Fruit fly (Drosophila melanogaster) whole organism, embryonic: ENCODE measurements around the gene hop.

ENCODE experiments used
- B-H1 ChIP-seq: fragments of 200-800 bp; sonication (Bioruptor generic); IDR thresholded peaks from 3 replicates; pipeline ENCODE4 v1.3.6; 2022; ENCODE audit warnings: missing biosample characterization, missing genetic modification characterization
- Blimp-1 ChIP-seq: fragments of 200-800 bp; sonication (Bioruptor generic); optimal IDR thresholded peaks from 3 replicates; lab custom pipeline; 2018; ENCODE audit warnings: missing biosample characterization, missing genetic modification characterization, mild to moderate bottlenecking, moderate library complexity, missing genetic modification reagents
- Bteb2 ChIP-seq: fragments of 200-800 bp; sonication (Bioruptor generic); optimal IDR thresholded peaks from 2 replicates; lab custom pipeline; 2016; ENCODE audit warnings: missing biosample characterization, missing genetic modification characterization
- C15 ChIP-seq: fragments of 200-800 bp; sonication (Bioruptor generic); IDR thresholded peaks from 3 replicates; pipeline ENCODE4 v1.3.6; 2022; ENCODE audit warnings: missing biosample characterization, missing genetic modification characterization
- CG12299 ChIP-seq: fragments of 200-800 bp; sonication (Bioruptor generic); optimal IDR thresholded peaks from 2 replicates; lab custom pipeline; 2018; ENCODE audit warnings: missing biosample characterization, mild to moderate bottlenecking, missing genetic modification characterization
- CG13424 ChIP-seq: fragments of 200-800 bp; sonication (Bioruptor generic); optimal IDR thresholded peaks from 2 replicates; lab custom pipeline; 2019; ENCODE audit warnings: missing biosample characterization, mild to moderate bottlenecking, missing genetic modification characterization, moderate library complexity
- CG14441 ChIP-seq: fragments of 200-800 bp; sonication (Bioruptor generic); IDR thresholded peaks from 2 replicates; pipeline ENCODE4 v1.3.6; 2022; ENCODE audit warnings: missing biosample characterization, missing genetic modification characterization
- CG1647 ChIP-seq: fragments of 200-800 bp; sonication (Bioruptor generic); optimal IDR thresholded peaks from 3 replicates; lab custom pipeline; 2016; ENCODE audit warnings: missing biosample characterization, missing genetic modification characterization
- CG17802 ChIP-seq: fragments of 200-800 bp; sonication (Bioruptor generic); optimal IDR thresholded peaks from 2 replicates; lab custom pipeline; 2018; ENCODE audit warnings: missing biosample characterization, mild to moderate bottlenecking, missing genetic modification characterization, moderate library complexity
- CG17912 ChIP-seq: fragments of 200-800 bp; sonication (Bioruptor generic); optimal IDR thresholded peaks from 2 replicates; lab custom pipeline; 2018; ENCODE audit warnings: missing biosample characterization, mild to moderate bottlenecking, missing genetic modification characterization
- CG1832 ChIP-seq: fragments of 200-800 bp; sonication (Bioruptor generic); optimal IDR thresholded peaks from 2 replicates; lab custom pipeline; 2017; ENCODE audit warnings: missing biosample characterization, mild to moderate bottlenecking, missing genetic modification characterization, inconsistent platforms
- CG18619 ChIP-seq: fragments of 200-800 bp; sonication (Bioruptor generic); optimal IDR thresholded peaks from 3 replicates; lab custom pipeline; 2017; ENCODE audit warnings: missing biosample characterization, mild to moderate bottlenecking, missing genetic modification characterization
- CG33213 ChIP-seq: fragments of 200-800 bp; sonication (Bioruptor generic); optimal IDR thresholded peaks from 3 replicates; lab custom pipeline; 2016; ENCODE audit warnings: missing biosample characterization, missing genetic modification characterization
- CG3407 ChIP-seq: fragments of 200-800 bp; sonication (Bioruptor generic); optimal IDR thresholded peaks from 2 replicates; lab custom pipeline; 2018; ENCODE audit warnings: missing biosample characterization, mild to moderate bottlenecking, missing genetic modification characterization
- CG4360 ChIP-seq: fragments of 200-800 bp; sonication (Bioruptor generic); IDR thresholded peaks from 2 replicates; pipeline ENCODE4 v1.3.6; 2022; ENCODE audit warnings: missing biosample characterization, missing genetic modification characterization
- CG43689 ChIP-seq: fragments of 200-800 bp; sonication (Bioruptor generic); IDR thresholded peaks from 2 replicates; pipeline ENCODE4 v1.3.6; 2022; ENCODE audit warnings: missing biosample characterization, missing genetic modification characterization
- CG4617 ChIP-seq: fragments of 200-800 bp; sonication (Bioruptor generic); optimal IDR thresholded peaks from 3 replicates; lab custom pipeline; 2016; ENCODE audit warnings: missing biosample characterization, missing genetic modification characterization, borderline replicate concordance
- CG4820 ChIP-seq: fragments of 200-800 bp; sonication (Bioruptor generic); optimal IDR thresholded peaks from 3 replicates; lab custom pipeline; 2016; ENCODE audit warnings: missing biosample characterization, missing genetic modification characterization
- CG4854 ChIP-seq: fragments of 200-800 bp; sonication (Bioruptor generic); optimal IDR thresholded peaks from 2 replicates; lab custom pipeline; 2016; ENCODE audit warnings: missing biosample characterization, missing genetic modification characterization, inconsistent platforms
- CG5180 ChIP-seq: fragments of 200-800 bp; sonication (Bioruptor generic); optimal IDR thresholded peaks from 3 replicates; lab custom pipeline; 2017; ENCODE audit warnings: missing biosample characterization, missing genetic modification characterization, mild to moderate bottlenecking, moderate library complexity, missing genetic modification reagents
- CG6654 ChIP-seq: fragments of 200-800 bp; sonication (Bioruptor generic); optimal IDR thresholded peaks from 2 replicates; lab custom pipeline; 2017; ENCODE audit warnings: missing biosample characterization, mild to moderate bottlenecking, missing genetic modification characterization
- CG9876 ChIP-seq: fragments of 200-800 bp; sonication (Bioruptor generic); optimal IDR thresholded peaks from 2 replicates; lab custom pipeline; 2016; ENCODE audit warnings: missing biosample characterization, missing genetic modification characterization
- D ChIP-seq, 2 experiments: fragments of 200-800 bp in 1 of 2; fragments of >200 bp in 1 of 2; sonication (Bioruptor generic) in 1 of 2; optimal IDR thresholded peaks; 2 replicates in 1 of 2; 3 replicates in 1 of 2; lab custom pipeline; 2017; ENCODE audit warnings: mild to moderate bottlenecking in 1 of 2, missing biosample characterization in 1 of 2, missing genetic modification characterization in 1 of 2, missing genetic modification reagents in 1 of 2
- Dll ChIP-seq: fragments of 200-800 bp; sonication (Bioruptor generic); IDR thresholded peaks from 4 replicates; pipeline ENCODE4 v1.3.6; 2022; ENCODE audit warnings: missing biosample characterization, missing genetic modification characterization; ENCODE audit not compliant: partially characterized antibody
- Dp ChIP-seq: fragments of 200-800 bp; sonication (Bioruptor generic); optimal IDR thresholded peaks from 2 replicates; lab custom pipeline; 2018; ENCODE audit warnings: missing biosample characterization, mild to moderate bottlenecking, missing genetic modification characterization, moderate library complexity
- GATAe ChIP-seq: fragments of 200-800 bp; sonication (Bioruptor generic); conservative IDR thresholded peaks from 2 replicates; pipeline ENCODE4 v1.3.6; 2022; ENCODE audit warnings: missing biosample characterization, missing genetic modification characterization
- HmgD ChIP-seq: fragments of 200-800 bp; sonication (Bioruptor generic); optimal IDR thresholded peaks from 3 replicates; lab custom pipeline; 2016; ENCODE audit warnings: missing biosample characterization, missing genetic modification characterization
- Hr39 ChIP-seq: fragments of >200 bp; optimal IDR thresholded peaks from 2 replicates; lab custom pipeline; 2017
- Med ChIP-seq: fragments of 200-800 bp; sonication (Bioruptor generic); peaks from one replicate; lab custom pipeline; 2016; ENCODE audit warnings: missing biosample characterization, missing genetic modification characterization, mild to moderate bottlenecking, inconsistent platforms, moderate library complexity
- Mes4 ChIP-seq: fragments of 200-800 bp; sonication (Bioruptor generic); optimal IDR thresholded peaks from 2 replicates; lab custom pipeline; 2016; ENCODE audit warnings: missing biosample characterization, missing genetic modification characterization
- Myb ChIP-seq: fragments of 200-800 bp; sonication (Bioruptor generic); optimal IDR thresholded peaks from 2 replicates; lab custom pipeline; 2016; ENCODE audit warnings: missing biosample characterization, missing genetic modification characterization
- NFAT ChIP-seq: fragments of 200-800 bp; sonication (Bioruptor generic); IDR thresholded peaks from 2 replicates; pipeline ENCODE4 v1.3.6; 2022; ENCODE audit warnings: missing biosample characterization, missing genetic modification characterization
- NK7.1 ChIP-seq: fragments of 200-800 bp; sonication (Bioruptor generic); optimal IDR thresholded peaks from 3 replicates; lab custom pipeline; 2016; ENCODE audit warnings: missing biosample characterization, missing genetic modification characterization
- Oaz ChIP-seq: fragments of 200-800 bp; sonication (Bioruptor generic); IDR thresholded peaks from 2 replicates; pipeline ENCODE4 v1.3.6; 2022; ENCODE audit warnings: missing biosample characterization, missing genetic modification characterization
- Optix ChIP-seq: fragments of 200-800 bp; sonication (Bioruptor generic); IDR thresholded peaks from 3 replicates; pipeline ENCODE4 v1.3.6; 2022; ENCODE audit warnings: missing biosample characterization, missing genetic modification characterization
- Sox100B ChIP-seq: fragments of 200-800 bp; sonication (Bioruptor generic); optimal IDR thresholded peaks from 3 replicates; lab custom pipeline; 2018; ENCODE audit warnings: missing biosample characterization, mild to moderate bottlenecking, missing genetic modification characterization
- Sry-β ChIP-seq: fragments of 200-800 bp; sonication (Bioruptor generic); optimal IDR thresholded peaks from 2 replicates; lab custom pipeline; 2018; ENCODE audit warnings: missing biosample characterization, mild to moderate bottlenecking, missing genetic modification characterization, moderate library complexity
- Stat92E ChIP-seq, 3 experiments: fragments of >200 bp in 2 of 3; fragments of 200-800 bp in 1 of 3; sonication (Bioruptor generic) in 1 of 3; optimal IDR thresholded peaks; 2 replicates each; lab custom pipeline; 2017 to 2019; ENCODE audit warnings: missing biosample characterization in 3 of 3, missing genetic modification characterization in 3 of 3, mild to moderate bottlenecking in 1 of 3, moderate library complexity in 1 of 3
- YL-1 ChIP-seq: fragments of 200-800 bp; sonication (Bioruptor generic); optimal IDR thresholded peaks from 3 replicates; lab custom pipeline; 2017; ENCODE audit warnings: missing biosample characterization, mild to moderate bottlenecking, missing genetic modification characterization
- az2 ChIP-seq: fragments of 200-800 bp; sonication (Bioruptor generic); optimal IDR thresholded peaks from 3 replicates; lab custom pipeline; 2016; ENCODE audit warnings: missing biosample characterization, missing genetic modification characterization
- ci ChIP-seq: fragments of 200-800 bp; sonication (Bioruptor generic); IDR thresholded peaks from 3 replicates; pipeline ENCODE4 v1.3.6; 2022; ENCODE audit warnings: missing biosample characterization, missing genetic modification characterization
- crol ChIP-seq: fragments of 200-800 bp; sonication (Bioruptor generic); IDR thresholded peaks from 2 replicates; pipeline ENCODE4 v1.3.6; 2022; ENCODE audit warnings: missing biosample characterization, missing genetic modification characterization
- dmrt11E ChIP-seq: fragments of 200-800 bp; sonication (Bioruptor generic); optimal IDR thresholded peaks from 3 replicates; lab custom pipeline; 2018; ENCODE audit warnings: missing biosample characterization, mild to moderate bottlenecking, missing genetic modification characterization, moderate library complexity
- ems ChIP-seq: fragments of 200-800 bp; sonication (Bioruptor generic); optimal IDR thresholded peaks from 3 replicates; lab custom pipeline; 2016; ENCODE audit warnings: missing biosample characterization, missing genetic modification characterization
- eve ChIP-seq, 2 experiments: fragments of >200 bp; optimal IDR thresholded peaks; 2 replicates each; lab custom pipeline; 2017; ENCODE audit warnings: missing biosample characterization in 2 of 2, missing genetic modification characterization in 2 of 2
- gem ChIP-seq: fragments of 200-800 bp; sonication (Bioruptor generic); optimal IDR thresholded peaks from 2 replicates; lab custom pipeline; 2019; ENCODE audit warnings: missing biosample characterization, mild to moderate bottlenecking, missing genetic modification characterization, moderate library complexity
- mam ChIP-seq: fragments of 200-800 bp; sonication (Bioruptor generic); optimal IDR thresholded peaks from 3 replicates; lab custom pipeline; 2016; ENCODE audit warnings: missing biosample characterization, missing genetic modification characterization
- pros ChIP-seq: fragments of 200-800 bp; sonication (Bioruptor generic); optimal IDR thresholded peaks from 3 replicates; lab custom pipeline; 2019; ENCODE audit warnings: missing biosample characterization, mild to moderate bottlenecking, missing genetic modification characterization, moderate library complexity
- sens-2 ChIP-seq: fragments of 200-800 bp; sonication (Bioruptor generic); IDR thresholded peaks from 2 replicates; pipeline ENCODE4 v1.3.6; 2022; ENCODE audit warnings: missing biosample characterization, missing genetic modification characterization
- zfh2 ChIP-seq: fragments of 200-800 bp; sonication (Bioruptor generic); optimal IDR thresholded peaks from 2 replicates; lab custom pipeline; 2016; ENCODE audit warnings: missing biosample characterization, missing genetic modification characterization

The hop gene

DNA sequence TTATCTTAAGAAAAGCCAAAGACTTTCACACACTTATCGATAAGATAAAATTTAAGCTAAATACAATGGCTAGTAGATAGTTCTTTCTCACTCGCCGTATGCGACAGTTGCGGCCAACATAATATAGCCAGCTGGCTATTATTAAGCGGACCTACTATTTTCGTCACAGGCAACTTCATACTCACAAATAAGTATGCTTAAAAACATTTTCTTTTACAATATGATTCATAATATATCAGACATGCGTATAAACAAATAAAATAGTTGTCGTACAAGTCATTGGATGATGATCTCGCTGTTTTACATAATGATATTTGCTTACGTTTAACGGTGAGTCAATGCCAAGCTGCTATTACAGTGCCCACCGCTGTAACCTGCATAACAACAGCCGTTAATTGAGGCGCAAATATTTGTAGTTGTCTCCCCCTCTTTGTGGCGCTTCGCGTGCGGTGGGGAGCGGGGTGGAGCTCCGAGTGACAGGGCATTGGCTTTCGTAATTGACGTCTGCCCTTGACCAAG, 41.6 kb downstream of the hop start (continued):
- TF ChIP-seq GATAe (GFP tag; lab: Robert Waterston, UW): no peak
- TF ChIP-seq D (optimal IDR thresholded peaks at IDR 0.05; lab: Kevin White, UChicago): no peak
- peak; percentile 65 for TF ChIP-seq D (GFP tag; optimal IDR thresholded peaks at IDR 0.05; lab: Kevin White, UChicago)
- peak; percentile 3 for TF ChIP-seq CG17802 (tag; lab: Kevin White, UChicago)
- TF ChIP-seq C15: peak; percentile 35; the same call in 1 of the 3 replicates
- TF ChIP-seq YL-1 (GFP tag; lab: Kevin White, UChicago): no peak
- TF ChIP-seq CG18619 (GFP tag; lab: Kevin White, UChicago): peak; percentile 66
- TF ChIP-seq NFAT (GFP tag; lab: Robert Waterston, UW): 0 out of 2 replicates have a peak, but pooled peaks have one; percentile 27
- no peak for TF ChIP-seq CG43689
- peak; percentile 32 for TF ChIP-seq dmrt11E (tag; lab: Kevin White, UChicago)
- TF ChIP-seq Blimp-1 (GFP tag; lab: Kevin White, UChicago): peak; percentile 78
- TF ChIP-seq Hr39 (lab: Kevin White, UChicago): no peak
- peak; percentile 53 for TF ChIP-seq mam (GFP tag; lab: Kevin White, UChicago)
- peak; percentile 3 for TF ChIP-seq CG4617 (GFP tag; lab: Kevin White, UChicago)
- peak; percentile 35; the same call in 2 of the 3 replicates for TF ChIP-seq B-H1
- no peak for TF ChIP-seq Stat92E (GFP tag; optimal IDR thresholded peaks at IDR 0.05; lab: Kevin White, UChicago)
- peak; percentile 36 for TF ChIP-seq NK7.1 (GFP tag; lab: Kevin White, UChicago)
- TF ChIP-seq zfh2 (GFP tag; lab: Kevin White, UChicago): peak; percentile 42
- no peak for TF ChIP-seq CG4360 (GFP tag; lab: Robert Waterston, UW)
- peak; percentile 18 for TF ChIP-seq CG9876
- TF ChIP-seq Optix (GFP tag; lab: Robert Waterston, UW): 0 out of 3 replicates have a peak, but pooled peaks have one; percentile 7
- peak; percentile 7 for TF ChIP-seq HmgD
- TF ChIP-seq CG5180: peak; percentile 53
- TF ChIP-seq Myb (GFP tag; lab: Kevin White, UChicago): peak; percentile 32
- peak; percentile 65 for TF ChIP-seq CG14441 (GFP tag; lab: Robert Waterston, UW)
- TF ChIP-seq Med (GFP tag; lab: Kevin White, UChicago): peak; percentile 94
- TF ChIP-seq CG6654 (GFP tag; lab: Kevin White, UChicago): peak; percentile 55
- TF ChIP-seq ci (GFP tag; lab: Robert Waterston, UW): peak; percentile 69; the same call in 2 of the 3 replicates
- TF ChIP-seq gem (tag; lab: Kevin White, UChicago): peak; percentile 82
- TF ChIP-seq CG33213: peak; percentile 43
- TF ChIP-seq Bteb2: peak; percentile 56
- TF ChIP-seq Mes4 (GFP tag; lab: Kevin White, UChicago): peak; percentile 67
- TF ChIP-seq CG4820: peak; percentile 51
- peak; percentile 52 for TF ChIP-seq CG12299 (tag; lab: Kevin White, UChicago)
- peak; percentile 82 for TF ChIP-seq Sox100B (GFP tag; lab: Kevin White, UChicago)
- TF ChIP-seq crol (GFP tag; lab: Robert Waterston, UW): peak; percentile 86
- TF ChIP-seq CG1832 (GFP tag; lab: Kevin White, UChicago): no peak
- TF ChIP-seq Dll (GFP tag; lab: Robert Waterston, UW): no peak
- peak; percentile 23 for TF ChIP-seq CG4854 (GFP tag; lab: Kevin White, UChicago)
- TF ChIP-seq CG17912: no peak
- TF ChIP-seq eve (GFP tag; optimal IDR thresholded peaks at IDR 0.05; lab: Kevin White, UChicago): no peak
- TF ChIP-seq pros: peak; percentile 14
- TF ChIP-seq Dp (GFP tag; lab: Kevin White, UChicago): no peak
- TF ChIP-seq CG13424 (tag; lab: Kevin White, UChicago): peak; percentile 70
- TF ChIP-seq ems (GFP tag; lab: Kevin White, UChicago): peak; percentile 40
- no peak for TF ChIP-seq Sry-β (GFP tag; lab: Kevin White, UChicago)
- peak; percentile 40; the same call in 1 of the 2 replicates for TF ChIP-seq Oaz (GFP tag; lab: Robert Waterston, UW)
- peak; percentile 40 for TF ChIP-seq CG3407 (GFP tag; lab: Kevin White, UChicago)
- TF ChIP-seq az2 (GFP tag; lab: Kevin White, UChicago): peak; percentile 54
- peak; percentile 50 for TF ChIP-seq CG1647 (GFP tag; lab: Kevin White, UChicago)
- no peak for TF ChIP-seq sens-2 (GFP tag; lab: Robert Waterston, UW)
